Worm (Caenorhabditis elegans) whole organism, mixed stage, embryonic: ENCODE measurements around the gene arx-6.

Source experiments
- ces-1 ChIP-seq: fragments of 150-350 bp; optimal IDR thresholded peaks from 2 replicates; lab custom pipeline; 2014; ENCODE audit warnings: missing biosample characterization, missing genetic modification reagents, missing genetic modification characterization
- elt-1 ChIP-seq: sonication (generic microtip); optimal IDR thresholded peaks from 2 replicates; lab custom pipeline; 2017; ENCODE audit warnings: missing genetic modification characterization, mild to moderate bottlenecking, missing compliant biosample characterization, antibody characterized with exemption, moderate library complexity, borderline replicate concordance; ENCODE audit not compliant: insufficient read depth
- lsy-2 ChIP-seq: fragments of 150-350 bp; optimal IDR thresholded peaks from 2 replicates; lab custom pipeline; 2014; ENCODE audit warnings: missing biosample characterization, missing genetic modification characterization
- sptf-1 ChIP-seq: sonication (generic microtip); optimal IDR thresholded peaks from 2 replicates; lab custom pipeline; 2017; ENCODE audit warnings: mild to moderate bottlenecking, missing genetic modification characterization, moderate library complexity, missing compliant biosample characterization
- unc-120 ChIP-seq: sonication (generic microtip); optimal IDR thresholded peaks from 2 replicates; lab custom pipeline; 2017; ENCODE audit warnings: missing genetic modification characterization, missing compliant biosample characterization; ENCODE audit not compliant: poor library complexity, severe bottlenecking
- unc-39 ChIP-seq: fragments of 150-350 bp; optimal IDR thresholded peaks from 2 replicates; lab custom pipeline; 2014; ENCODE audit warnings: missing biosample characterization, missing genetic modification characterization

- TF ChIP-seq ces-1 (GFP tag; lab: Kevin White, UChicago) (no peak), lsy-2 (tag; lab: Kevin White, UChicago) (no peak), unc-120 (no peak), unc-39 (no peak), sptf-1 (tag; lab: Kevin White, UChicago) (no peak), elt-1 (tag; lab: Kevin White, UChicago) (no peak)
Measured at ce11 chrIII:4854918-4855317, 23.5 kb upstream of the arx-6 start, which contains the start of gene C35D10.8.
